Fruit fly (Drosophila melanogaster): ENCODE results near the gene mRpS24.

Gene mRpS24

dm6 chr3R:24134580-24134979, 28.8 kb downstream of the mRpS24 start, which contains the start of gene Sec10 (continued):
- TF ChIP-seq CG13624 (GFP tag; optimal IDR thresholded peaks at IDR 0.05) (no peak), CG11504 (tag; optimal IDR thresholded peaks at IDR 0.05) (no peak), CG12236 (GFP tag; optimal IDR thresholded peaks at IDR 0.05) (no peak), slbo (GFP tag; IDR thresholded peaks at IDR 0.05) (no peak), CG34422 (GFP tag; IDR thresholded peaks at IDR 0.05) (no peak; the same call in 2 of the 3 replicates), gsb (GFP tag; IDR thresholded peaks at IDR 0.05) (no peak), bcd (GFP tag; optimal IDR thresholded peaks at IDR 0.05) (no peak), ssp (GFP tag; IDR thresholded peaks at IDR 0.05) (no peak), Doc3 (GFP tag; IDR thresholded peaks at IDR 0.05; ENCODE audit: partially characterized antibody) (no peak), CG8765 (GFP tag; IDR thresholded peaks at IDR 0.05) (no peak), Lhr (GFP tag; optimal IDR thresholded peaks at IDR 0.05) (peak; percentile 30), ranshi (GFP tag; IDR thresholded peaks at IDR 0.05) (no peak), CG13424 (tag; optimal IDR thresholded peaks at IDR 0.05) (no peak), CG13123 (GFP tag; optimal IDR thresholded peaks at IDR 0.05) (no peak), Awh (GFP tag; IDR thresholded peaks at IDR 0.05) (no peak), CG4424 (GFP tag; optimal IDR thresholded peaks at IDR 0.05) (no peak), CG10959 (GFP tag; IDR thresholded peaks at IDR 0.05) (no peak), HHEX (GFP tag; optimal IDR thresholded peaks at IDR 0.05) (no peak), danr (GFP tag; IDR thresholded peaks at IDR 0.05) (no peak), chm (GFP tag; IDR thresholded peaks at IDR 0.05) (no peak), abd-A (tag; optimal IDR thresholded peaks at IDR 0.05) (no peak), yki (optimal IDR thresholded peaks at IDR 0.05) (no peak), CG10654 (GFP tag; optimal IDR thresholded peaks at IDR 0.05) (no peak), grau (tag; optimal IDR thresholded peaks at IDR 0.05) (no peak), MESR4 (GFP tag; optimal IDR thresholded peaks at IDR 0.05) (peak; percentile 55), ase (GFP tag; IDR thresholded peaks at IDR 0.05) (no peak), CG34224 (GFP tag; IDR thresholded peaks at IDR 0.05; ENCODE audit: partially characterized antibody) (0 out of 3 replicates have a peak, but pooled peaks have one; percentile 25), lola (GFP tag; optimal IDR thresholded peaks at IDR 0.05) (no peak), Tbp (GFP tag; optimal IDR thresholded peaks at IDR 0.05) (no peak), ab (GFP tag; optimal IDR thresholded peaks at IDR 0.05) (no peak), otp (GFP tag; IDR thresholded peaks at IDR 0.05) (no peak), Max (GFP tag; optimal IDR thresholded peaks at IDR 0.05) (no peak), CG31365 (tag; optimal IDR thresholded peaks at IDR 0.05) (no peak), trem (tag; optimal IDR thresholded peaks at IDR 0.05) (peak; percentile 81), en (GFP tag; optimal IDR thresholded peaks at IDR 0.05) (no peak), CoRest (tag; optimal IDR thresholded peaks at IDR 0.05) (no peak), dati (GFP tag; IDR thresholded peaks at IDR 0.05) (no peak), CG1024 (GFP tag; IDR thresholded peaks at IDR 0.05) (no peak), schlank (tag; optimal IDR thresholded peaks at IDR 0.05) (no peak), peb (GFP tag; IDR thresholded peaks at IDR 0.05) (no peak), pzg (GFP tag; optimal IDR thresholded peaks at IDR 0.05) (peak; percentile 65), CG2116 (GFP tag; optimal IDR thresholded peaks at IDR 0.05) (peak; percentile 36), Mrtf (GFP tag; IDR thresholded peaks at IDR 0.05) (no peak), CG11695 (GFP tag; IDR thresholded peaks at IDR 0.05) (no peak), odd (GFP tag; optimal IDR thresholded peaks at IDR 0.05) (no peak), CG6272 (GFP tag; IDR thresholded peaks at IDR 0.05) (no peak), Fer3 (tag; optimal IDR thresholded peaks at IDR 0.05) (no peak), CG5180 (GFP tag; optimal IDR thresholded peaks at IDR 0.05) (no peak), Vsx1 (GFP tag; optimal IDR thresholded peaks at IDR 0.05) (no peak), gt (GFP tag; IDR thresholded peaks at IDR 0.05) (no peak), az2 (GFP tag; optimal IDR thresholded peaks at IDR 0.05) (no peak), CG10267 (tag; optimal IDR thresholded peaks at IDR 0.05) (peak; percentile 47), row (GFP tag; IDR thresholded peaks at IDR 0.05) (no peak)
